Worm (Caenorhabditis elegans) whole organism, L2 larva: ENCODE results near the gene srh-2.

Source experiments
- aly-2 ChIP-seq: fragments of 150-350 bp; optimal IDR thresholded peaks from 2 replicates; lab custom pipeline; 2014; ENCODE audit warnings: missing biosample characterization, missing genetic modification characterization
- elt-1 ChIP-seq: fragments of 150-350 bp; optimal IDR thresholded peaks from 2 replicates; lab custom pipeline; 2014; ENCODE audit warnings: missing biosample characterization, missing genetic modification characterization
- nhr-11 ChIP-seq: fragments of 150-350 bp; optimal IDR thresholded peaks from 2 replicates; lab custom pipeline; 2014; ENCODE audit warnings: missing biosample characterization, missing genetic modification characterization
- ztf-4 ChIP-seq: fragments of 150-350 bp; optimal IDR thresholded peaks from 2 replicates; lab custom pipeline; 2014; ENCODE audit warnings: missing biosample characterization, missing genetic modification characterization

ce11 chrV:683858-684257 lies 44.2 kb upstream of the srh-2 start, which contains the start of gene F31F4.1:
- no peak for TF ChIP-seq elt-1 (tag; lab: Kevin White, UChicago)
- TF ChIP-seq nhr-11 (tag; lab: Kevin White, UChicago): no peak
- TF ChIP-seq ztf-4 (tag; lab: Kevin White, UChicago): no peak
- no peak for TF ChIP-seq aly-2 (tag; lab: Kevin White, UChicago)
